Worm (Caenorhabditis elegans): Measurements from ENCODE around the gene C33E10.1.

ce11 chrX:17294728-17295127 lies 10.3 kb upstream of the C33E10.1 start, which contains the start of gene C33E10.8:
- TF ChIP-seq nhr-80 (tag; optimal IDR thresholded peaks at IDR 0.05) (no peak), somi-1 (GFP tag; optimal IDR thresholded peaks at IDR 0.05) (no peak), nhr-27 (tag; optimal IDR thresholded peaks at IDR 0.05) (no peak), ceh-91 (GFP tag; IDR thresholded peaks at IDR 0.05) (no peak), Y95B8A.8 (GFP tag; IDR thresholded peaks at IDR 0.05) (no peak), F49E8.2 (tag; optimal IDR thresholded peaks at IDR 0.05; ENCODE audit: insufficient read depth) (no peak), nfya-2 (GFP tag; IDR thresholded peaks at IDR 0.05) (no peak), rec-8 (tag; optimal IDR thresholded peaks at IDR 0.05) (no peak), snpc-4 (GFP tag; optimal IDR thresholded peaks at IDR 0.05) (no peak), snpc-4 (tag; optimal IDR thresholded peaks at IDR 0.05) (no peak)

Data from whole organism, young adult.